Worm (Caenorhabditis elegans) whole organism, L2 larva: ENCODE results near the gene ZK1248.20.

ENCODE experiments used
- F13H6.1 ChIP-seq: sonication (generic microtip); optimal IDR thresholded peaks from 2 replicates; lab custom pipeline; 2016; ENCODE audit warnings: missing genetic modification characterization, missing compliant biosample characterization
- Y55F3AM.14 ChIP-seq: fragments of 200-800 bp; sonication (Bioruptor generic); optimal IDR thresholded peaks from 2 replicates; lab custom pipeline; 2018; ENCODE audit warnings: mild to moderate bottlenecking, missing genetic modification characterization, missing compliant biosample characterization
- ZK546.5 ChIP-seq: sonication (generic microtip); optimal IDR thresholded peaks from 2 replicates; lab custom pipeline; 2017; ENCODE audit warnings: missing biosample characterization, missing genetic modification characterization
- ama-1 ChIP-seq: fragments of 150-350 bp; optimal IDR thresholded peaks from 2 replicates; lab custom pipeline; 2018; ENCODE audit warnings: inconsistent platforms
- blmp-1 ChIP-seq: sonication (generic microtip); optimal IDR thresholded peaks from 2 replicates; lab custom pipeline; 2017; ENCODE audit warnings: missing genetic modification characterization, mild to moderate bottlenecking, missing compliant biosample characterization, antibody characterized with exemption, moderate library complexity; ENCODE audit not compliant: insufficient read depth
- dmd-4 ChIP-seq: sonication (generic microtip); optimal IDR thresholded peaks from 2 replicates; lab custom pipeline; 2017; ENCODE audit warnings: missing biosample characterization, missing genetic modification characterization
- elt-1 ChIP-seq: fragments of 150-350 bp; optimal IDR thresholded peaks from 2 replicates; lab custom pipeline; 2014; ENCODE audit warnings: missing biosample characterization, missing genetic modification characterization
- lin-13 ChIP-seq: fragments of 150-350 bp; optimal IDR thresholded peaks from 2 replicates; lab custom pipeline; 2014; ENCODE audit warnings: missing biosample characterization, missing genetic modification reagents, missing genetic modification characterization
- nhr-6 ChIP-seq: fragments of 150-350 bp; optimal IDR thresholded peaks from 2 replicates; lab custom pipeline; 2014; ENCODE audit warnings: missing biosample characterization, missing genetic modification characterization
- nhr-77 ChIP-seq: fragments of 150-350 bp; optimal IDR thresholded peaks from 2 replicates; lab custom pipeline; 2014; ENCODE audit warnings: missing biosample characterization, missing genetic modification characterization
- skn-1 ChIP-seq: sonication (generic microtip); optimal IDR thresholded peaks from 2 replicates; lab custom pipeline; 2017; ENCODE audit warnings: missing biosample characterization, missing genetic modification characterization
- snpc-4 ChIP-seq: fragments of 150-350 bp; optimal IDR thresholded peaks from 2 replicates; lab custom pipeline; 2014; ENCODE audit warnings: missing biosample characterization, missing genetic modification characterization
- unc-39 ChIP-seq: fragments of 150-350 bp; optimal IDR thresholded peaks from 2 replicates; lab custom pipeline; 2014; ENCODE audit warnings: missing biosample characterization, missing genetic modification characterization
- unc-55 ChIP-seq: fragments of 150-350 bp; sonication (generic microtip); optimal IDR thresholded peaks from 3 replicates; lab custom pipeline; 2014; ENCODE audit warnings: missing biosample characterization, missing genetic modification reagents, missing genetic modification characterization

DNA sequence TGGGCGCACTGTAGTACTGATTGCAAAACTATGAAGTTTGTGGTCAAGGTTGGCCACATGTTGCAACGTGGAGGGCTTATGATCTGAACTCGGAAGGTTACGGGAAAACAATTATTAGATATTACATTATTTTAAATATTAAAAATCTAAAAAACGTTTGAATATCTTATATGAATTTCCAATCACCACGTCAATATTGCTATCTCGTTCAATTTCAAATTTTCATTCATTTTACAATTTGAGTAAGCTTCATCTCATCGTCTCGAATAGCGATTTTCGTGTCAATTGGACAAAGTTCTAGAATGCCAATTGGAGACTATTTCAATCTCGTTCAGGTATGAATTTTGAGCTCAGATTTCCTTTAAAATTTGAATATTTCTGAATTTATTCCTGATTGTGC is at the start of gene ZK1248.20:
- no peak for TF ChIP-seq Y55F3AM.14 (GFP tag; lab: Kevin White, UChicago)
- no peak for TF ChIP-seq blmp-1 (tag; lab: Kevin White, UChicago)
- TF ChIP-seq elt-1 (tag; lab: Kevin White, UChicago) = no peak
- TF ChIP-seq lin-13 (GFP tag; lab: Kevin White, UChicago) = no peak
- no peak for TF ChIP-seq ZK546.5
- TF ChIP-seq nhr-77 (tag; lab: Kevin White, UChicago) = no peak
- no peak for TF ChIP-seq F13H6.1
- TF ChIP-seq snpc-4 (tag; lab: Kevin White, UChicago) = no peak
- TF ChIP-seq skn-1 (tag; lab: Kevin White, UChicago) = no peak
- no peak for TF ChIP-seq unc-55
- no peak for TF ChIP-seq unc-39 (tag; lab: Kevin White, UChicago)
- TF ChIP-seq nhr-6 (tag; lab: Kevin White, UChicago) = no peak
- no peak for TF ChIP-seq ama-1 (lab: Kevin White, UChicago)
- TF ChIP-seq dmd-4 = no peak
